Worm (Caenorhabditis elegans): ENCODE results near the gene srw-130.

ce11 chrV:3579248-3579647, 30.6 kb upstream of the srw-130 start:
- TF ChIP-seq flt-1 (GFP tag; IDR thresholded peaks at IDR 0.05) = no peak
- TF ChIP-seq ztf-23 (GFP tag; IDR thresholded peaks at IDR 0.05) = no peak
- no peak for TF ChIP-seq T22C8.4 (GFP tag; IDR thresholded peaks at IDR 0.05)
- TF ChIP-seq tab-1 (GFP tag; IDR thresholded peaks at IDR 0.05) = no peak
- TF ChIP-seq cog-1 (tag; optimal IDR thresholded peaks at IDR 0.05) = no peak

All from whole organism, midembryonic.